Worm (Caenorhabditis elegans): ENCODE measurements around the gene C05D12.4.

DNA sequence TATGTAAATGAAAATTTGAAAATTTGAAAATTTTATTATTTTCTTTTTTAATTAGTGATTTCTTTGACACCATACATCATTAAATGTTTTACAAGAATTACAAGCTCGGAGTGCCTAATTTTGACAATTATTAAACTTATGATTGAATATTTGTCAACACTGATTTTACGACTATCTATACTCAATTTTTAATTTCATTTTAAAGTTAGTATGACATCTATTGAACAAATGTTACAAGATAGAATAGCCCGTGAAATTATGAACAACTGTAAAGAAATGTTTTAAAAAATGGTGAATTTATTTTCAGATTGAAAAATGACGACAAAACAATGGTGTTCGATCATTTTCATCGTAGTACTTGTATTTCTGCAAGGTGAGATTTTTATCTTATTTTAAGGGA is 13.7 kb upstream of the C05D12.4 start, which contains the start of gene C05D12.2:
- TF ChIP-seq klf-2 (GFP tag; conservative IDR thresholded peaks at IDR 0.05) (no peak), ref-1 (GFP tag; conservative IDR thresholded peaks at IDR 0.05) (no peak), med-1 (GFP tag; optimal IDR thresholded peaks at IDR 0.05; ENCODE audit: insufficient read depth) (no peak), T22C8.4 (GFP tag; IDR thresholded peaks at IDR 0.05) (no peak), tab-1 (GFP tag; IDR thresholded peaks at IDR 0.05) (no peak), flt-1 (GFP tag; IDR thresholded peaks at IDR 0.05) (no peak), ztf-29 (GFP tag; IDR thresholded peaks at IDR 0.05) (no peak), ztf-23 (GFP tag; IDR thresholded peaks at IDR 0.05) (no peak), cog-1 (tag; optimal IDR thresholded peaks at IDR 0.05) (no peak)

Measured in whole organism, midembryonic.